Worm (Caenorhabditis elegans) whole organism, L4/young adult: ENCODE data around the gene ppgn-1.

ENCODE experiments used
- W03F9.2 ChIP-seq: fragments of 150-350 bp; optimal IDR thresholded peaks from 2 replicates; lab custom pipeline; 2014; ENCODE audit warnings: missing biosample characterization, missing genetic modification characterization
- dao-5 ChIP-seq: sonication (generic microtip); optimal IDR thresholded peaks from 2 replicates; lab custom pipeline; 2016; ENCODE audit warnings: missing genotype, missing genetic modification characterization, moderate library complexity, missing compliant biosample characterization
- him-1 ChIP-seq: sonication (generic microtip); optimal IDR thresholded peaks from 2 replicates; lab custom pipeline; 2016; ENCODE audit warnings: missing genotype, missing genetic modification reagents, missing genetic modification characterization, missing compliant biosample characterization

DNA sequence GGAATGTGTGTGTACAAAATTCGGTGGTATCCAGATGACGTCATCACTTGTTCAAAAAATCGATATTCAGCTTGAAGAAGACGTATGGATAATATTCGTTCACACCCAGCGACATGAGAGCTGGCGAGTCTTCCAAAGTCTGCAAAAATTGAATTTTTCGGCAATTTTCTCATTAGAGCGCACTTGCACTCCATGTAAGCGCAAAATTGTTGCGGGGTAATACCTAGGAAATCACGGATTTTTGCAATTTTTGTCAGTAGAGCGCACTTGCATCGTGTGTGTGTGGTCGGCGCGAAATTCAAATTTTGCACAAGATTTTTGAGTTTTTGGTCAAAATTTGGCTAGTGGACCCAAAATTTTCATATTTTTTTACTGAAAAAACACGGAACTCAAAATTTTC is 40.5 kb downstream of the ppgn-1 start:
- no peak for TF ChIP-seq him-1 (tag; lab: Kevin White, UChicago)
- TF ChIP-seq W03F9.2 (tag; lab: Kevin White, UChicago), result no peak
- no peak for TF ChIP-seq dao-5 (tag; lab: Kevin White, UChicago)
